Worm (Caenorhabditis elegans) whole organism, early embryonic: ENCODE measurements around the gene eak-4.

Source experiments
- B0310.2 ChIP-seq: sonication (generic microtip); optimal IDR thresholded peaks from 2 replicates; lab custom pipeline; 2016; ENCODE audit warnings: mild to moderate bottlenecking, missing genetic modification characterization, missing compliant biosample characterization
- F13C5.2 ChIP-seq: sonication (generic microtip); optimal IDR thresholded peaks from 2 replicates; lab custom pipeline; 2017; ENCODE audit warnings: mild to moderate bottlenecking, missing genetic modification characterization, inconsistent platforms, missing compliant biosample characterization
- aly-1 ChIP-seq: sonication (generic microtip); optimal IDR thresholded peaks from 2 replicates; lab custom pipeline; 2016; ENCODE audit warnings: missing genetic modification characterization, missing compliant biosample characterization
- ama-1 ChIP-seq: fragments of 150-350 bp; optimal IDR thresholded peaks from 2 replicates; lab custom pipeline; 2014
- ceh-13 ChIP-seq: fragments of 200-800 bp; sonication (Bioruptor generic); optimal IDR thresholded peaks from 2 replicates; lab custom pipeline; 2018; ENCODE audit warnings: mild to moderate bottlenecking, missing genetic modification characterization, missing compliant biosample characterization
- ceh-36 ChIP-seq: sonication (generic microtip); optimal IDR thresholded peaks from 2 replicates; lab custom pipeline; 2016; ENCODE audit warnings: missing genetic modification characterization, inconsistent platforms, missing compliant biosample characterization
- ets-7 ChIP-seq: sonication (generic microtip); optimal IDR thresholded peaks from 2 replicates; lab custom pipeline; 2016; ENCODE audit warnings: missing genotype, missing genetic modification characterization, missing compliant biosample characterization
- flt-1 ChIP-seq: fragments of 200-800 bp; sonication (Bioruptor generic); IDR thresholded peaks from 2 replicates; pipeline ENCODE4 v1.3.6; 2022; ENCODE audit warnings: missing genetic modification characterization, missing compliant biosample characterization
- hnd-1 ChIP-seq: sonication (generic microtip); optimal IDR thresholded peaks from 2 replicates; lab custom pipeline; 2016; ENCODE audit warnings: missing genetic modification characterization, missing compliant biosample characterization
- pes-1 ChIP-seq: fragments of 200-800 bp; sonication (Bioruptor generic); IDR thresholded peaks from 2 replicates; pipeline ENCODE4 v1.3.6; 2022; ENCODE audit warnings: missing genetic modification reagents, missing genetic modification characterization, missing compliant biosample characterization
- scrt-1 ChIP-seq: fragments of 200-800 bp; sonication (Bioruptor generic); IDR thresholded peaks from 2 replicates; pipeline ENCODE4 v1.3.6; 2022; ENCODE audit warnings: missing genetic modification characterization, missing compliant biosample characterization
- sea-1 ChIP-seq: fragments of 200-800 bp; sonication (Bioruptor generic); conservative IDR thresholded peaks from 2 replicates; pipeline ENCODE4 v1.3.6; 2022; ENCODE audit warnings: missing genetic modification characterization, missing compliant biosample characterization
- tbx-11 ChIP-seq: fragments of 200-800 bp; sonication (Bioruptor generic); IDR thresholded peaks from 2 replicates; pipeline ENCODE4 v1.3.6; 2022; ENCODE audit warnings: missing genetic modification characterization, missing compliant biosample characterization
- tra-4 ChIP-seq: sonication (generic microtip); optimal IDR thresholded peaks from 2 replicates; lab custom pipeline; 2017; ENCODE audit warnings: missing genetic modification characterization, missing compliant biosample characterization

DNA sequence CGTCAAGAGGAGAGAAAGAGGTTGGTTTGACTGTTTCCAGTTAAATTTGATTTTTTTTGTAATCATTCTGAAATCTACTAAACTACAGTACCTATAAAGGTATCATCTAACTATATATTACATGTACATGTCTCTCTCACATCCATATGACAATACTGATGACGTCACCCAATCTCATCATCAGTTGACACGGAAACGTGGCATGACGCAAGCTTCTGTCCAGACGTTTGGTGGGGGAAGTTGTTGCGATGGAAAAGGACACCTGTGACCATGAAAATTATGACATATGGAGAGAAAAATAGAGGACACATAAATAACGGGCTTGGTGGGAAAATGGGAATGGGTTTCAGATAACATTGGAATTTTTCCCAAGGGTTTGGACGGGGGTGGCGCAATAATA lies 23.7 kb upstream of the eak-4 start:
- no peak for TF ChIP-seq F13C5.2
- no peak for TF ChIP-seq ama-1 (lab: Kevin White, UChicago)
- TF ChIP-seq B0310.2 = no peak
- no peak for TF ChIP-seq flt-1 (GFP tag; lab: Robert Waterston, UW)
- TF ChIP-seq aly-1 (tag; lab: Kevin White, UChicago) = no peak
- TF ChIP-seq sea-1 (GFP tag; lab: Robert Waterston, UW) = no peak
- TF ChIP-seq ceh-13 (GFP tag; lab: Kevin White, UChicago) = no peak
- TF ChIP-seq tbx-11 = no peak
- TF ChIP-seq pes-1 (GFP tag; lab: Robert Waterston, UW) = no peak
- TF ChIP-seq tra-4 (tag; lab: Kevin White, UChicago) = no peak
- no peak for TF ChIP-seq scrt-1
- no peak for TF ChIP-seq ceh-36 (tag; lab: Kevin White, UChicago)
- no peak for TF ChIP-seq ets-7
- TF ChIP-seq hnd-1 (tag; lab: Kevin White, UChicago) = no peak
